Worm (Caenorhabditis elegans): ENCODE measurements around the gene B0244.5.

B0244.5 gene

DNA sequence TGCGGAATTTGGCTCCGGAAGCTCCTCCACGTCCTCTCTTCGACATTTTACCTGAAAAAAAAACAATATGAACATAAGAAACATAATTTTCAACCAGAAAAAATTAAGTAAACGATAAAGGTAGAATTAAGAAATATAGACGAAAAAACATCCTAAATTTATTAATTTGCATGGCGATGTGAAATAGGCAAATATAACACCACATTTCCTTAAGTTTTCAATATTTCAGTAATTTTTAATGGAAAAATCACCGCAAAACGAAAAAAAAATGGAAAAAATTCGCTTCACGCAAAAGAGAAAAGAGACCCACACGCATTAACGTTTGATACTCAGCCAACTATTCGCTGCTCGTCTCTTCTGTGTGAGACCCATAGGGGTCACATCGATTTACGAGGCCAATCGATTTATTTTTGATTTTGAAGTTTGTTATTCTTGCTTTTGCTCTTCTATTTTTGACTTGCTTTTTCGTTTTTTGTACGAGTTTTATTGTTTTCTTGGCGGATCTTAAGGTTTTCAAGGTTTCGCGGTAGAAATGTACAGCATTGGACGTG is 38.5 kb upstream of the B0244.5 start, which contains the start of gene rpl-23 (continued):
- no peak for TF ChIP-seq hlh-4 (tag; optimal IDR thresholded peaks at IDR 0.05)
- TF ChIP-seq unc-62 (GFP tag; optimal IDR thresholded peaks at IDR 0.05), result no peak
- TF ChIP-seq aly-2 (tag; optimal IDR thresholded peaks at IDR 0.05), result peak; percentile 72
- no peak for TF ChIP-seq sptf-1 (tag; optimal IDR thresholded peaks at IDR 0.05)
- TF ChIP-seq mef-2 (tag; optimal IDR thresholded peaks at IDR 0.05), result peak; percentile 27
- TF ChIP-seq nhr-85 (tag), result peak; percentile 95
- TF ChIP-seq lin-35 (GFP tag; optimal IDR thresholded peaks at IDR 0.05), result peak; percentile 88 to 95
- TF ChIP-seq C34B4.2 (tag; optimal IDR thresholded peaks at IDR 0.05), result no peak
- TF ChIP-seq ets-5 (GFP tag; IDR thresholded peaks at IDR 0.05), result no peak
- peak; percentile 14 to 16 for TF ChIP-seq egl-27 (tag; optimal IDR thresholded peaks at IDR 0.05)
- no peak for TF ChIP-seq tlp-1 (tag; optimal IDR thresholded peaks at IDR 0.05)
- TF ChIP-seq hpl-2 (GFP tag; optimal IDR thresholded peaks at IDR 0.05), result peak; percentile 82
- peak; percentile 80 for TF ChIP-seq unc-86 (tag; optimal IDR thresholded peaks at IDR 0.05)
- TF ChIP-seq nhr-77 (tag; optimal IDR thresholded peaks at IDR 0.05), result peak; percentile 90
- TF ChIP-seq lin-13 (GFP tag; optimal IDR thresholded peaks at IDR 0.05), result peak; percentile 90
- TF ChIP-seq xbp-1 (tag; optimal IDR thresholded peaks at IDR 0.05), result peak; percentile 92
- TF ChIP-seq hlh-17 (GFP tag; optimal IDR thresholded peaks at IDR 0.05; ENCODE audit: borderline replicate concordance), result no peak
- peak; percentile 98 for TF ChIP-seq C16A3.4 (tag; optimal IDR thresholded peaks at IDR 0.05)
- TF ChIP-seq ztf-4 (tag; optimal IDR thresholded peaks at IDR 0.05), result peak; percentile 79
- TF ChIP-seq egl-13 (tag; optimal IDR thresholded peaks at IDR 0.05), result peak; percentile 56
- TF ChIP-seq fkh-8 (tag; optimal IDR thresholded peaks at IDR 0.05), result peak; percentile 91
- TF ChIP-seq vab-15 (tag; optimal IDR thresholded peaks at IDR 0.05), result peak; percentile 81
- TF ChIP-seq elt-2 (tag; optimal IDR thresholded peaks at IDR 0.05), result peak; percentile 26
- TF ChIP-seq rnt-1 (tag; optimal IDR thresholded peaks at IDR 0.05), result peak; percentile 90
- peak in 5 of 6 experiments; percentile 45 to 97 (median 83) for TF ChIP-seq elt-3 (tag; optimal IDR thresholded peaks at IDR 0.05)
- TF ChIP-seq jun-1 (tag; optimal IDR thresholded peaks at IDR 0.05), result peak; percentile 90
- TF ChIP-seq ceh-88 (GFP tag; IDR thresholded peaks at IDR 0.05), result peak; percentile 71
- peak; percentile 85 for TF ChIP-seq fkh-10 (GFP tag; optimal IDR thresholded peaks at IDR 0.05)
- TF ChIP-seq nhr-20 (tag; optimal IDR thresholded peaks at IDR 0.05), result peak; percentile 91
- peak; percentile 92 to 95 for TF ChIP-seq efl-1 (optimal IDR thresholded peaks at IDR 0.05)
- TF ChIP-seq efl-1 (GFP tag; optimal IDR thresholded peaks at IDR 0.05 in 1 of 2), result peak; percentile 84 to 98
- TF ChIP-seq zag-1 (tag; optimal IDR thresholded peaks at IDR 0.05), result peak; percentile 36
- peak; percentile 91 for TF ChIP-seq nhr-47 (tag; optimal IDR thresholded peaks at IDR 0.05)
- peak; percentile 91 to 97 (median 96) for TF ChIP-seq ceh-82 (tag; optimal IDR thresholded peaks at IDR 0.05)
- no peak for TF ChIP-seq mab-9 (GFP tag; IDR thresholded peaks at IDR 0.05)
- TF ChIP-seq lin-39 (tag; optimal IDR thresholded peaks at IDR 0.05), result peak; percentile 78
- peak; percentile 47 for TF ChIP-seq nhr-84 (tag; optimal IDR thresholded peaks at IDR 0.05)
- TF ChIP-seq skn-1 (tag; optimal IDR thresholded peaks at IDR 0.05), result peak; percentile 97
- peak; percentile 47 for TF ChIP-seq C04F5.9 (tag; optimal IDR thresholded peaks at IDR 0.05)
- TF ChIP-seq F16B12.6 (tag; optimal IDR thresholded peaks at IDR 0.05), result peak; percentile 62
- peak; percentile 80 for TF ChIP-seq lir-3 (tag; optimal IDR thresholded peaks at IDR 0.05; ENCODE audit: poor library complexity)
- peak; percentile 95 for TF ChIP-seq mep-1 (tag; optimal IDR thresholded peaks at IDR 0.05)
- peak; percentile 61 for TF ChIP-seq snpc-4 (tag; optimal IDR thresholded peaks at IDR 0.05)
- TF ChIP-seq tbx-2 (tag; optimal IDR thresholded peaks at IDR 0.05), result peak; percentile 90
- no peak for TF ChIP-seq sox-4 (tag; optimal IDR thresholded peaks at IDR 0.05)
- TF ChIP-seq zip-4 (GFP tag; optimal IDR thresholded peaks at IDR 0.05), result peak; percentile 71
- TF ChIP-seq pag-3 (tag; optimal IDR thresholded peaks at IDR 0.05; ENCODE audit: borderline replicate concordance, insufficient read depth), result no peak
- TF ChIP-seq irx-1 (tag; optimal IDR thresholded peaks at IDR 0.05), result peak; percentile 74
- no peak for TF ChIP-seq pqm-1 (tag; optimal IDR thresholded peaks at IDR 0.05)
